Worm (Caenorhabditis elegans): ENCODE measurements around the gene B0563.8.
"Not testable (repeated sequence)": the region's sequence is repeated elsewhere in the genome, so short reads cannot be mapped to it uniquely, and the experiment has no call there.

B0563.8 gene

DNA sequence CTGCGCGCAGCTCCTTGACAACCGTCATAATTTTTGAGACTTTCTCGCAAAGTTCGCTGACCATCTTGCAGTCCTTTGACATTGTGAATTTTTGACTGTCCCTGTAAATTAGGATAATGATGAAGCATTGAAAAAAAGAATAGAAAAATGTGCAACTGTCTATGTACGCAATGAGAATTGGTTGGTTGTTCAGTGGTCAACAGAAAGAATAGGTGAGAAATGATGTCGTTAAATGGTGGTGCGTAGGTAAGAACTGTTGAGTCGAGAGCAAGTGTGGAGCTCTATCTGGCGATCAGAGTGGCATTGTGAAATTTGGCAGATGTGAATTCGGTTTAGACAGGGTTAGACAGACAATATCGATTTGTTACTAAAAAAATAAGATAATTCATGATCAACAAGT, at the start of gene B0563.8:
Gene B0563.8 (minus strand): TSS at position 101 of the 400 bp plus-strand sequence.
- TF ChIP-seq tab-1 (GFP tag; IDR thresholded peaks at IDR 0.05) (no peak), ztf-23 (GFP tag; IDR thresholded peaks at IDR 0.05) (no peak), ztf-29 (GFP tag; IDR thresholded peaks at IDR 0.05) (no peak), klf-2 (GFP tag; conservative IDR thresholded peaks at IDR 0.05) (no peak), med-1 (GFP tag; optimal IDR thresholded peaks at IDR 0.05; ENCODE audit: insufficient read depth) (no peak), flt-1 (GFP tag; IDR thresholded peaks at IDR 0.05) (no peak), cog-1 (tag; optimal IDR thresholded peaks at IDR 0.05) (no peak), ref-1 (GFP tag; conservative IDR thresholded peaks at IDR 0.05) (no peak), T22C8.4 (GFP tag; IDR thresholded peaks at IDR 0.05) (no peak)

ce11 chrX:9213873-9214341, 39.6 kb upstream of the B0563.8 start, which contains the start of gene C35B8.3:
C35B8.3 (plus strand) TSS chrX:9213923.
- TF ChIP-seq flt-1 (GFP tag; IDR thresholded peaks at IDR 0.05), result no peak
- no peak for TF ChIP-seq ztf-23 (GFP tag; IDR thresholded peaks at IDR 0.05)

- TF ChIP-seq cog-1 (tag; optimal IDR thresholded peaks at IDR 0.05) (no peak), flt-1 (GFP tag; IDR thresholded peaks at IDR 0.05) (no peak), klf-2 (GFP tag; conservative IDR thresholded peaks at IDR 0.05) (no peak), ztf-29 (GFP tag; IDR thresholded peaks at IDR 0.05) (no peak), tab-1 (GFP tag; IDR thresholded peaks at IDR 0.05) (no peak), med-1 (GFP tag; optimal IDR thresholded peaks at IDR 0.05; ENCODE audit: insufficient read depth) (no peak), T22C8.4 (GFP tag; IDR thresholded peaks at IDR 0.05) (no peak), ref-1 (GFP tag; conservative IDR thresholded peaks at IDR 0.05) (no peak), ztf-23 (GFP tag; IDR thresholded peaks at IDR 0.05) (no peak)
Observed at ce11 chrX:9212675-9213074, 38.4 kb upstream of the B0563.8 start.

ce11 chrX:9210086-9210485, 35.8 kb upstream of the B0563.8 start:
- TF ChIP-seq ztf-23 (GFP tag; IDR thresholded peaks at IDR 0.05) (no peak), klf-2 (GFP tag; conservative IDR thresholded peaks at IDR 0.05) (no peak), ref-1 (GFP tag; conservative IDR thresholded peaks at IDR 0.05) (no peak), tab-1 (GFP tag; IDR thresholded peaks at IDR 0.05) (no peak), cog-1 (tag; optimal IDR thresholded peaks at IDR 0.05) (no peak), ztf-29 (GFP tag; IDR thresholded peaks at IDR 0.05) (no peak), T22C8.4 (GFP tag; IDR thresholded peaks at IDR 0.05) (no peak), med-1 (GFP tag; optimal IDR thresholded peaks at IDR 0.05; ENCODE audit: insufficient read depth) (no peak), flt-1 (GFP tag; IDR thresholded peaks at IDR 0.05) (no peak)

DNA sequence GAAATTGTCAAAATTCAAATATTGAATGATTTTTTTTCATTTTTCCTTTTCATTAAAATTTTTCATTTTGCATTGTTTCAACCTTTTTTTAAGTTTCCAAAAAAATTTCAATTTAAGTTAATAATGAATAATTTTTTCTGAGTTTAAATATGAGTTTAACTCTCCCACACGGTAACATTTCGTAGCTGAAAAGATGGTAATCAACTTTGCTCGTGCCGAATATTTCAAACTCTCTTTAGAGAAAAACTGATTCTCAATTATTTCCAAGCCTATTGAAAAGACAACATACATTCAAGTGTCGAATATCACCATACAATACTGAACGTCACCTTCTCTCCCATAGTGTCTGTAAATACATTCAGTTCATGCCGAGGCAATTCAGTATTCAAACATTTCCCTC, 34.6 kb upstream of the B0563.8 start:
- TF ChIP-seq ztf-29 (GFP tag; IDR thresholded peaks at IDR 0.05), result no peak
- no peak for TF ChIP-seq ztf-23 (GFP tag; IDR thresholded peaks at IDR 0.05)
- no peak for TF ChIP-seq tab-1 (GFP tag; IDR thresholded peaks at IDR 0.05)
- no peak for TF ChIP-seq ref-1 (GFP tag; conservative IDR thresholded peaks at IDR 0.05)
- no peak for TF ChIP-seq T22C8.4 (GFP tag; IDR thresholded peaks at IDR 0.05)
- no peak for TF ChIP-seq med-1 (GFP tag; optimal IDR thresholded peaks at IDR 0.05; ENCODE audit: insufficient read depth)
- TF ChIP-seq flt-1 (GFP tag; IDR thresholded peaks at IDR 0.05), result no peak
- no peak for TF ChIP-seq cog-1 (tag; optimal IDR thresholded peaks at IDR 0.05)
- TF ChIP-seq klf-2 (GFP tag; conservative IDR thresholded peaks at IDR 0.05), result no peak

DNA sequence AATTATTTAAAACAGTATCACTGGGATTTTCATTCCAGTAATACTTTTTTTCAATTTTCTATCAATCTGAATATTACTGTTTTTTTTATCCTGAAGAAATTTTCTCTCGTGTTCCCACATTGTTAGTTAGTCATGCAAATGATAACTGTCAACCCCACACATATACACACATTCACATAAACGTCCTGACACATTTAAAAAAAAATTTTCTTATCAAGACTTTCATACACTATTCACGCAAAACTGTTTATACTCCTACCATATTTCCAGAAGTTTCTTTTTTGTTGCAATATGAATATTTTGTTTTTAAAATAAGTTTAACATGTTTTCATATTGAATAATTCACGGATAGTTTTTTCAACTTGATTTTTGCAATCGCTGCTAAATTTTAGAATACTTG, 34.2 kb upstream of the B0563.8 start:
- TF ChIP-seq ref-1 (GFP tag; conservative IDR thresholded peaks at IDR 0.05) (no peak), ztf-29 (GFP tag; IDR thresholded peaks at IDR 0.05) (no peak), cog-1 (tag; optimal IDR thresholded peaks at IDR 0.05) (no peak), tab-1 (GFP tag; IDR thresholded peaks at IDR 0.05) (no peak)

ce11 chrX:9206731-9207130, 32.4 kb upstream of the B0563.8 start:
- TF ChIP-seq ztf-29 (GFP tag; IDR thresholded peaks at IDR 0.05) (no peak), med-1 (GFP tag; optimal IDR thresholded peaks at IDR 0.05; ENCODE audit: insufficient read depth) (no peak)

DNA sequence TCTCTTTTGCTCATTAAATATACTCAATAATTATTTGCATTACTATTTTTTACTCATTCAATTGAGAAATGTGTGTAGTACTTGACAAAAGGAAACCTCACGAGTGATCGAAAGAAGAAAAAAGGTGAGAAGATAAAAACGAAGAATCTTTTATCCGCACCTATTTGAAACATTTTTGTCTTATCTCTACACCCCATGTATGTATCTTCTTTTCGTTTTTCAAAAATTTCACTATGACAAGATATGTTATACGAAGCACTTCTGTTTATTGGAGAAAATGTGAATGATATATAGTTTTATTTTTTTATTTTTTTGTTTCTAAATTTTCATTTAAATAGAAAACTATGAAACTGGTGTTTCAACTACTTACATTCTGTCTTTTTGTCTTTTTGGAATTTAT, 30.7 kb upstream of the B0563.8 start:
- TF ChIP-seq ztf-23 (GFP tag; IDR thresholded peaks at IDR 0.05) (no peak), flt-1 (GFP tag; IDR thresholded peaks at IDR 0.05) (no peak), ref-1 (GFP tag; conservative IDR thresholded peaks at IDR 0.05) (no peak), ztf-29 (GFP tag; IDR thresholded peaks at IDR 0.05) (no peak), med-1 (GFP tag; optimal IDR thresholded peaks at IDR 0.05; ENCODE audit: insufficient read depth) (no peak), cog-1 (tag; optimal IDR thresholded peaks at IDR 0.05) (no peak), tab-1 (GFP tag; IDR thresholded peaks at IDR 0.05) (no peak), T22C8.4 (GFP tag; IDR thresholded peaks at IDR 0.05) (no peak), klf-2 (GFP tag; conservative IDR thresholded peaks at IDR 0.05) (no peak)

- TF ChIP-seq klf-2 (GFP tag; conservative IDR thresholded peaks at IDR 0.05); ztf-23 (GFP tag; IDR thresholded peaks at IDR 0.05); ref-1 (GFP tag; conservative IDR thresholded peaks at IDR 0.05): not testable (repeated sequence)
Observed at ce11 chrX:9203468-9203867, 29.2 kb upstream of the B0563.8 start, which contains the start of gene crb-3. crb-3 (plus strand) TSS chrX:9203768.

DNA sequence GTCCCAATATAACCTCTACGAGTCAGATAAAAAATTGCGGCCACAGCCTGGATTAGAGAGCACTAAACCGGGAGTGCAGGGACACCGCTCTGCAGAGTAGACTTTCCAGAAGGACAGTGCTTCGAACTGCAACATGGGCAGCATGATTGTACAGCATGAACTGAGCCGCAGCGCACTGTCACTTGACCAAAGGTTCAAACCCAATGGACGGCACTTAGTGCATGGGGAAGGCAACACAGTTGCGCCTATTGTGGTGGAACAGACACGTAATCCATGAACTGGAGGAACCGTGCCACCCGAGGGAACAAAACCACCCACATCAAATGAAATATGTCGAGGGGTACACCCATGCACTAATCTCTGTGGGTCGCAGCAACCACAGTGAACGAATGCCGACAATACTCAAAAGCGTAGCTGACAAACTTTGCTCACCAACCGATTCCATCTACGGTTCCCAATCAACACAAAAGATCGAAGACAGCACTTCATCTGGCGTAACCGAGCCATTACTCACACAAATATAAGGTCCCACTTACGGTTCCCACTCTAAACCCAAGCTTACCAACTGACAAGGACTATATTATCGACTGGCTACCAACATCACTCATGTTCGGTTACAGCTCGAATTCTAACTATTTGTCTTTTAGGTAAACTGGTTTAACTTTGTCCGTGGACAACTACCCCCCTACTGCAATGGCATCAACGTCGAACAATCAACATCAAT, 21.2 kb upstream of the B0563.8 start:
- no peak for TF ChIP-seq cog-1 (tag; optimal IDR thresholded peaks at IDR 0.05)

DNA sequence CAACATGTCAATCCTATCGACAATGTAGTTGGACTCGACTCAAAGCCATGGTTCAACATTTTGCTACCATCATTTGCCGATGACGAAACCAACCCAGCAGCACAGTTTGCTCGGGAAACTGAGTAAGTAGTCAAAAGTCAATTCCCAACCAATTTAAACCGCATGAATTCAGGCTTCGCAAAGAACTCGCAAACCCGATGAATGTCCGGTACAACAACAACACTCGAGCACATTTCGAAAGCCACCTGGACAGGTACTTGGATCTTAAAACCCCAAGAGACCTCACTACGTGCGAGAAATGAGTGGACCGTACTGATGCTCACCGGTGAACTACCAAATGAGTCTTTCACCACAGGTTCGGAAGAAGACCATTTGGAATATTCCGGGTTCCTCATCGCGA, 19.8 kb upstream of the B0563.8 start:
- TF ChIP-seq med-1 (GFP tag; optimal IDR thresholded peaks at IDR 0.05; ENCODE audit: insufficient read depth) (no peak), ztf-29 (GFP tag; IDR thresholded peaks at IDR 0.05) (no peak), klf-2 (GFP tag; conservative IDR thresholded peaks at IDR 0.05) (no peak), tab-1 (GFP tag; IDR thresholded peaks at IDR 0.05) (no peak), ref-1 (GFP tag; conservative IDR thresholded peaks at IDR 0.05) (no peak), flt-1 (GFP tag; IDR thresholded peaks at IDR 0.05) (no peak), T22C8.4 (GFP tag; IDR thresholded peaks at IDR 0.05) (no peak), cog-1 (tag; optimal IDR thresholded peaks at IDR 0.05) (no peak), ztf-23 (GFP tag; IDR thresholded peaks at IDR 0.05) (no peak)
